Worm (Caenorhabditis elegans): ENCODE data around the gene C17F4.11.

ce11 chrII:3196966-3197365, 40.3 kb upstream of the C17F4.11 start, which contains the start of gene gcy-15:
- TF ChIP-seq hlh-30 (tag; optimal IDR thresholded peaks at IDR 0.05; ENCODE audit: insufficient read depth) (no peak), vab-7 (GFP tag; IDR thresholded peaks at IDR 0.05) (no peak), dmd-8 (GFP tag; IDR thresholded peaks at IDR 0.05) (no peak), zfp-2 (tag; optimal IDR thresholded peaks at IDR 0.05) (no peak)

Data from whole organism, L4 larva.